Fruit fly (Drosophila melanogaster): ENCODE results near the gene eIF2A.

eIF2A gene

dm6 chr3L:21824725-21825353, at the start of gene eIF2A (continued):
- TF ChIP-seq D (optimal IDR thresholded peaks at IDR 0.05): peak; percentile 67
- peak; percentile 35 for TF ChIP-seq D (GFP tag; optimal IDR thresholded peaks at IDR 0.05)
- peak; percentile 92 for TF ChIP-seq CG1603 (tag; optimal IDR thresholded peaks at IDR 0.05)
- TF ChIP-seq pros (GFP tag; optimal IDR thresholded peaks at IDR 0.05): no peak
- TF ChIP-seq CG3281 (GFP tag; optimal IDR thresholded peaks at IDR 0.05): peak; percentile 50
- peak; percentile 72 for TF ChIP-seq knrl (GFP tag; IDR thresholded peaks at IDR 0.05; ENCODE audit: partially characterized antibody)
- peak; percentile 16 for TF ChIP-seq CG5245 (GFP tag; optimal IDR thresholded peaks at IDR 0.05)
- TF ChIP-seq yki (optimal IDR thresholded peaks at IDR 0.05): no peak
- TF ChIP-seq Mrtf (GFP tag; IDR thresholded peaks at IDR 0.05): no peak
- peak; percentile 87 for TF ChIP-seq CG14710 (tag; optimal IDR thresholded peaks at IDR 0.05)
- TF ChIP-seq MTF-1 (GFP tag; optimal IDR thresholded peaks at IDR 0.05; ENCODE audit: borderline replicate concordance): no peak
- TF ChIP-seq CG2116 (GFP tag; optimal IDR thresholded peaks at IDR 0.05): peak; percentile 100
- peak; percentile 25 for TF ChIP-seq Chrac-16 (GFP tag; optimal IDR thresholded peaks at IDR 0.05)
- TF ChIP-seq Adf1 (GFP tag; IDR thresholded peaks at IDR 0.05): no peak
- peak; percentile 19 for TF ChIP-seq CG6854 (GFP tag; optimal IDR thresholded peaks at IDR 0.05)
- no peak for TF ChIP-seq lab (GFP tag; optimal IDR thresholded peaks at IDR 0.05)
- no peak for TF ChIP-seq CG8388 (GFP tag; optimal IDR thresholded peaks at IDR 0.05)
- peak; percentile 73 for TF ChIP-seq unc-4 (GFP tag; IDR thresholded peaks at IDR 0.05; ENCODE audit: partially characterized antibody)
- TF ChIP-seq CG6254 (GFP tag; optimal IDR thresholded peaks at IDR 0.05): no peak
- TF ChIP-seq Pdp1 (GFP tag; optimal IDR thresholded peaks at IDR 0.05): peak; percentile 41 to 55
- no peak for TF ChIP-seq Lim3 (GFP tag; IDR thresholded peaks at IDR 0.05)
- peak; percentile 97 for TF ChIP-seq CG4360 (GFP tag; IDR thresholded peaks at IDR 0.05)
- peak; percentile 70 for TF ChIP-seq CG32532 (GFP tag; IDR thresholded peaks at IDR 0.05)
- TF ChIP-seq row (GFP tag; IDR thresholded peaks at IDR 0.05): peak; percentile 48; the same call in 2 of the 3 replicates
- no peak for TF ChIP-seq CG3407 (GFP tag; optimal IDR thresholded peaks at IDR 0.05)
- TF ChIP-seq psq (GFP tag; optimal IDR thresholded peaks at IDR 0.05): no peak
- peak; percentile 62 for TF ChIP-seq sna (GFP tag; IDR thresholded peaks at IDR 0.05; ENCODE audit: partially characterized antibody)
- TF ChIP-seq CG1792 (GFP tag; optimal IDR thresholded peaks at IDR 0.05): peak; percentile 44
- no peak for TF ChIP-seq CG18619 (GFP tag; optimal IDR thresholded peaks at IDR 0.05)
- TF ChIP-seq lmd (GFP tag; IDR thresholded peaks at IDR 0.05): peak; percentile 15; the same call in 1 of the 2 replicates
- no peak for TF ChIP-seq Kr (GFP tag; optimal IDR thresholded peaks at IDR 0.05)
- TF ChIP-seq CG6272 (GFP tag; IDR thresholded peaks at IDR 0.05): no peak
- TF ChIP-seq Taf1 (GFP tag; IDR thresholded peaks at IDR 0.05): peak; percentile 37; the same call in 1 of the 2 replicates
- TF ChIP-seq sim (GFP tag; IDR thresholded peaks at IDR 0.05): no peak
- no peak for TF ChIP-seq B-H1 (GFP tag; IDR thresholded peaks at IDR 0.05)
- TF ChIP-seq CG5180 (GFP tag; optimal IDR thresholded peaks at IDR 0.05): no peak
- peak; percentile 90 for TF ChIP-seq B-H2 (GFP tag; optimal IDR thresholded peaks at IDR 0.05)
- TF ChIP-seq CG8089 (GFP tag; optimal IDR thresholded peaks at IDR 0.05): no peak
- peak; percentile 99 for TF ChIP-seq MESR4 (GFP tag; optimal IDR thresholded peaks at IDR 0.05)
- peak; percentile 35 for TF ChIP-seq Nf-YB (GFP tag; optimal IDR thresholded peaks at IDR 0.05)
- no peak for TF ChIP-seq Camta (GFP tag; optimal IDR thresholded peaks at IDR 0.05)
- peak; percentile 92 for TF ChIP-seq HmgD (GFP tag; optimal IDR thresholded peaks at IDR 0.05)
- peak; percentile 76 for TF ChIP-seq BEAF-32 (GFP tag; optimal IDR thresholded peaks at IDR 0.05)
- TF ChIP-seq eve (GFP tag; optimal IDR thresholded peaks at IDR 0.05): no peak
- TF ChIP-seq Doc3 (GFP tag; IDR thresholded peaks at IDR 0.05; ENCODE audit: partially characterized antibody): peak; percentile 59; the same call in 2 of the 3 replicates
- TF ChIP-seq CG30403 (GFP tag; optimal IDR thresholded peaks at IDR 0.05): peak; percentile 56
- TF ChIP-seq hth (optimal IDR thresholded peaks at IDR 0.05): no peak
- TF ChIP-seq maf-S (GFP tag; optimal IDR thresholded peaks at IDR 0.05): peak; percentile 76
- 0 out of 2 replicates have a peak, but pooled peaks have one; percentile 48 for TF ChIP-seq toy (GFP tag; IDR thresholded peaks at IDR 0.05)
- TF ChIP-seq CG34422 (GFP tag; IDR thresholded peaks at IDR 0.05): peak; percentile 52; the same call in 1 of the 3 replicates
